Worm (Caenorhabditis elegans) whole organism, early embryonic: ENCODE measurements around the gene fbxb-103.

ENCODE experiments used
- B0310.2 ChIP-seq: sonication (generic microtip); optimal IDR thresholded peaks from 2 replicates; lab custom pipeline; 2016; ENCODE audit warnings: mild to moderate bottlenecking, missing genetic modification characterization, missing compliant biosample characterization
- F13C5.2 ChIP-seq: sonication (generic microtip); optimal IDR thresholded peaks from 2 replicates; lab custom pipeline; 2017; ENCODE audit warnings: mild to moderate bottlenecking, missing genetic modification characterization, inconsistent platforms, missing compliant biosample characterization
- ama-1 ChIP-seq: fragments of 150-350 bp; optimal IDR thresholded peaks from 2 replicates; lab custom pipeline; 2014
- ceh-36 ChIP-seq: sonication (generic microtip); optimal IDR thresholded peaks from 2 replicates; lab custom pipeline; 2016; ENCODE audit warnings: missing genetic modification characterization, inconsistent platforms, missing compliant biosample characterization
- flt-1 ChIP-seq: fragments of 200-800 bp; sonication (Bioruptor generic); IDR thresholded peaks from 2 replicates; pipeline ENCODE4 v1.3.6; 2022; ENCODE audit warnings: missing genetic modification characterization, missing compliant biosample characterization
- hmbx-1 ChIP-seq: sonication (generic microtip); optimal IDR thresholded peaks from 2 replicates; lab custom pipeline; 2016; ENCODE audit warnings: mild to moderate bottlenecking, missing genetic modification characterization, missing compliant biosample characterization
- hmg-4 ChIP-seq: fragments of 200-800 bp; sonication (Bioruptor generic); optimal IDR thresholded peaks from 2 replicates; lab custom pipeline; 2018; ENCODE audit warnings: mild to moderate bottlenecking, missing genetic modification characterization, missing compliant biosample characterization
- pes-1 ChIP-seq: fragments of 200-800 bp; sonication (Bioruptor generic); IDR thresholded peaks from 2 replicates; pipeline ENCODE4 v1.3.6; 2022; ENCODE audit warnings: missing genetic modification reagents, missing genetic modification characterization, missing compliant biosample characterization
- sea-1 ChIP-seq: fragments of 200-800 bp; sonication (Bioruptor generic); conservative IDR thresholded peaks from 2 replicates; pipeline ENCODE4 v1.3.6; 2022; ENCODE audit warnings: missing genetic modification characterization, missing compliant biosample characterization
- tbx-11 ChIP-seq: fragments of 200-800 bp; sonication (Bioruptor generic); IDR thresholded peaks from 2 replicates; pipeline ENCODE4 v1.3.6; 2022; ENCODE audit warnings: missing genetic modification characterization, missing compliant biosample characterization
- tra-4 ChIP-seq: sonication (generic microtip); optimal IDR thresholded peaks from 2 replicates; lab custom pipeline; 2017; ENCODE audit warnings: missing genetic modification characterization, missing compliant biosample characterization

DNA sequence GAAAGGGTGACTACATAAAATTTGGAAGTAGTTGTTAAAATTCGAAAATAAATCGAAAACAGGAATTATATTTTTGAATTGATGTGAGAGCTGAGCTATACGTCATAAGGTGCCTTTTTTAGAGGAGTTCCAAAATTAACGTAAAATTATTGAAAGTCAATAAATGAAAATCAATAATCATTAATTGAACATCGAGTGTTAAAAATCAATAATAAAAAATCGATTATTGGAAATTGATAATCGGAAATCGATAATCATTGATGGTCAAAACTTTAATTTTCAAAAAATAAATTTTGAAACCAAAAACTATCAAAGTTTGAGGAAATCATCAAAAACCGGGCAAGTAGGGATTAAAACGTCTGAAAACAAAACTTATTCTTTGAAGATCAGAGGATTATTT, 6.7 kb downstream of the fbxb-103 start:
- TF ChIP-seq pes-1 (GFP tag; lab: Robert Waterston, UW) = no peak
- no peak for TF ChIP-seq ama-1 (lab: Kevin White, UChicago)
- TF ChIP-seq flt-1 (GFP tag; lab: Robert Waterston, UW) = no peak
- no peak for TF ChIP-seq B0310.2 (tag; lab: Kevin White, UChicago)
- no peak for TF ChIP-seq hmg-4 (GFP tag; lab: Kevin White, UChicago)
- no peak for TF ChIP-seq tra-4
- no peak for TF ChIP-seq hmbx-1
- TF ChIP-seq ceh-36 (tag; lab: Kevin White, UChicago) = no peak
- no peak for TF ChIP-seq F13C5.2 (tag; lab: Kevin White, UChicago)
- no peak for TF ChIP-seq sea-1 (GFP tag; lab: Robert Waterston, UW)
- no peak for TF ChIP-seq tbx-11 (GFP tag; lab: Robert Waterston, UW)
